Fruit fly (Drosophila melanogaster) Kc167 (cell line): ENCODE measurements around the gene 5-HT7.

Experiments used
- Myc ChIP-seq: fragments of >200 bp; optimal IDR thresholded peaks from 2 replicates; lab custom pipeline; 2017; ENCODE audit warnings: missing external identifiers
- Sin3A ChIP-seq: fragments of >200 bp; optimal IDR thresholded peaks from 2 replicates; lab custom pipeline; 2018; ENCODE audit warnings: missing external identifiers
- psq ChIP-seq: fragments of >200 bp; optimal IDR thresholded peaks from 2 replicates; lab custom pipeline; 2017; ENCODE audit warnings: missing external identifiers
- ttk ChIP-seq: sonication (Bioruptor generic); optimal IDR thresholded peaks from 2 replicates; lab custom pipeline; 2017; ENCODE audit warnings: missing external identifiers

- no peak for TF ChIP-seq psq (lab: Kevin White, UChicago)
- no peak for TF ChIP-seq ttk
- TF ChIP-seq Sin3A (lab: Kevin White, UChicago) = no peak
- TF ChIP-seq Myc (lab: Kevin White, UChicago) = no peak
Measured at dm6 chr3R:31059807-31060707, 43.4 kb upstream of the 5-HT7 start.
